Worm (Caenorhabditis elegans) whole organism, late embryonic: ENCODE measurements around the gene W02D7.12.

Source experiments
- C08G9.2 ChIP-seq: sonication (generic microtip); optimal IDR thresholded peaks from 2 replicates; lab custom pipeline; 2016; ENCODE audit warnings: mild to moderate bottlenecking, missing genetic modification characterization, moderate library complexity, missing compliant biosample characterization
- K02D7.2 ChIP-seq: sonication (generic microtip); optimal IDR thresholded peaks from 2 replicates; lab custom pipeline; 2017; ENCODE audit warnings: mild to moderate bottlenecking, missing genetic modification characterization, missing compliant biosample characterization
- ama-1 ChIP-seq: fragments of 150-350 bp; optimal IDR thresholded peaks from 2 replicates; lab custom pipeline; 2014
- ceh-19 ChIP-seq: fragments of 200-800 bp; sonication (Bioruptor generic); optimal IDR thresholded peaks from 2 replicates; lab custom pipeline; 2018; ENCODE audit warnings: mild to moderate bottlenecking, missing genetic modification characterization, missing compliant biosample characterization
- ceh-34 ChIP-seq: sonication (generic microtip); optimal IDR thresholded peaks from 2 replicates; lab custom pipeline; 2016; ENCODE audit warnings: mild to moderate bottlenecking, missing genetic modification characterization, missing compliant biosample characterization
- fax-1 ChIP-seq: sonication (generic microtip); optimal IDR thresholded peaks from 2 replicates; lab custom pipeline; 2016; ENCODE audit warnings: missing genotype, missing genetic modification characterization, missing compliant biosample characterization
- hlh-30 ChIP-seq: sonication (generic microtip); optimal IDR thresholded peaks from 2 replicates; lab custom pipeline; 2017; ENCODE audit warnings: antibody characterized with exemption, missing genetic modification characterization, missing compliant biosample characterization; ENCODE audit not compliant: insufficient read depth
- pha-4 ChIP-seq: fragments of 150-350 bp; optimal IDR thresholded peaks from 2 replicates; lab custom pipeline; 2018; ENCODE audit warnings: missing biosample characterization, missing genetic modification reagents, missing genetic modification characterization
- sox-4 ChIP-seq: sonication (generic microtip); optimal IDR thresholded peaks from 2 replicates; lab custom pipeline; 2017; ENCODE audit warnings: mild to moderate bottlenecking, missing genetic modification characterization, inconsistent platforms, missing compliant biosample characterization
- unc-86 ChIP-seq: sonication (generic microtip); optimal IDR thresholded peaks from 2 replicates; lab custom pipeline; 2016; ENCODE audit warnings: missing genetic modification characterization, missing compliant biosample characterization

ce11 chrV:8278830-8279229 is 32.5 kb upstream of the W02D7.12 start, which contains the start of gene str-136:
- TF ChIP-seq C08G9.2 = no peak
- TF ChIP-seq hlh-30 (tag; lab: Kevin White, UChicago) = no peak
- no peak for TF ChIP-seq K02D7.2 (tag; lab: Kevin White, UChicago)
- no peak for TF ChIP-seq pha-4 (tag; lab: Kevin White, UChicago)
- TF ChIP-seq ama-1 (lab: Kevin White, UChicago) = no peak
- TF ChIP-seq ceh-34 (tag; lab: Kevin White, UChicago) = no peak
- TF ChIP-seq ceh-19 (GFP tag; lab: Kevin White, UChicago) = no peak
- no peak for TF ChIP-seq fax-1 (tag; lab: Kevin White, UChicago)
- no peak for TF ChIP-seq sox-4 (tag; lab: Kevin White, UChicago)
- TF ChIP-seq unc-86 (tag; lab: Kevin White, UChicago) = no peak
